Worm (Caenorhabditis elegans): ENCODE data around the gene glrx-22.

ce11 chrIV:8235114-8235686, 34.2 kb upstream of the glrx-22 start:
- TF ChIP-seq F10E7.11 (tag; optimal IDR thresholded peaks at IDR 0.05) (no peak), lir-1 (GFP tag; conservative IDR thresholded peaks at IDR 0.05) (no peak), ceh-79 (tag; optimal IDR thresholded peaks at IDR 0.05) (no peak), madf-3 (GFP tag; IDR thresholded peaks at IDR 0.05) (no peak), lin-26 (GFP tag; IDR thresholded peaks at IDR 0.05) (no peak), ccch-3 (GFP tag; optimal IDR thresholded peaks at IDR 0.05) (no peak), egl-44 (GFP tag; IDR thresholded peaks at IDR 0.05) (no peak), tlf-1 (GFP tag; optimal IDR thresholded peaks at IDR 0.05) (no peak), xnd-1 (tag; optimal IDR thresholded peaks at IDR 0.05) (no peak), mes-4 (tag; optimal IDR thresholded peaks at IDR 0.05) (no peak), ama-1 (optimal IDR thresholded peaks at IDR 0.05) (no peak), ama-1 (GFP tag; optimal IDR thresholded peaks at IDR 0.05) (no peak), unc-62 (GFP tag; optimal IDR thresholded peaks at IDR 0.05) (no peak), snpc-4 (GFP tag; optimal IDR thresholded peaks at IDR 0.05) (no peak), snpc-4 (tag; optimal IDR thresholded peaks at IDR 0.05) (no peak)

Measured in whole organism, young adult.